Fruit fly (Drosophila melanogaster): ENCODE data around the gene foxo.

DNA sequence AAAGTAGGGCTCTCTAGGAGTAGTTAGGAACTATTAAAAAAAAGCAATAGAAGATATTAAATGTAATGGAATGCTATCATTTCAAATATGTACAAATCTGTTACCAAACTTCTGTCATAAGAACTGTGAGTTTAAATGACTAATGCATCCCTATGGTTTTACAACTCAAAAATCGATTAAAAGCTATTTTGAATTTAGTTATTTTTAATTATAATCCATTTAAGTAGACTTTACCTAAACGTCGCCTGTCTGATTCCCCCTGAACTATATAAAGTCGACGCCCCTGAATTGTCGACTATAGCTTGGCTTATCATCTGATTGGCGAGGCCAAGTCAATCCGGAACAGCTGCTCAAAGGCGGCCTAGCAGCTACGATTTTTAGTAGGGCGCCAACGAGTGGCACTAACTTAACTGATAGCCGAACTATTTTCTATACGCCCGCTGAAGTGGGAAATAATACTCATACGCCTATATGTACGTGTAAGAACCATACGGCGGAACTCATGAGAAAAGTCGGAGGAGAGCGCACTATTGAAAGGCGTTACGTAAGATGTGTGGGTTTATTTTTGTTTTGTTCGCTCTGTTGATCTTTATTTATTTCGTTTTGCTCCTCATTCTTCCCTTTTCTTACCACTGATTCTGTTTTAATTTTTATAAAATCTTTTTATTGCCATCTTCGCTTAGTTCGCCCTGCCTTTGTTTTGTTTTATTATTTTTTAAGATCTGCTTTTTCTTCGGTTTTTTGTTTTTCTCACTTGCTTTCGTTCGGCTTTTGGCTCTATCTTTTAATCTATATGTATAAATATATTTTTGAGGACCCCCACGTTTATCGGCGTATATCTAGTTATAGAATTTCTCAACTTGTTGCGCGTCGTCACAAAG lies 5.5 kb downstream of the foxo start:
- TF ChIP-seq CG17806 (tag; optimal IDR thresholded peaks at IDR 0.05) (peak; percentile 86), gl (tag; optimal IDR thresholded peaks at IDR 0.05) (peak; percentile 17), CG8159 (tag; optimal IDR thresholded peaks at IDR 0.05) (peak; percentile 94), D1 (tag; optimal IDR thresholded peaks at IDR 0.05) (peak; percentile 28), Pif1A (GFP tag; optimal IDR thresholded peaks at IDR 0.05) (peak; percentile 40), CG13204 (GFP tag; optimal IDR thresholded peaks at IDR 0.05) (no peak), EcR (GFP tag; optimal IDR thresholded peaks at IDR 0.05) (peak; percentile 42), Ets98B (GFP tag; IDR thresholded peaks at IDR 0.05) (no peak), CG10348 (GFP tag; IDR thresholded peaks at IDR 0.05) (no peak), CG32121 (GFP tag; IDR thresholded peaks at IDR 0.05) (no peak), fd96Ca (GFP tag; IDR thresholded peaks at IDR 0.05) (no peak), CG15710 (tag; optimal IDR thresholded peaks at IDR 0.05) (peak; percentile 90)

Measured in whole organism, pupa.